Worm (Caenorhabditis elegans) whole organism, L4 larva: ENCODE results near the gene nifk-1.

Experiments used
- ceh-82 ChIP-seq: sonication (generic microtip); optimal IDR thresholded peaks from 2 replicates; lab custom pipeline; 2017; ENCODE audit warnings: missing biosample characterization, missing genetic modification characterization
- gei-8 ChIP-seq: fragments of 200-800 bp; sonication (Bioruptor generic); optimal IDR thresholded peaks from 2 replicates; lab custom pipeline; 2018; ENCODE audit warnings: mild to moderate bottlenecking, missing genetic modification characterization, missing compliant biosample characterization
- lin-13 ChIP-seq: fragments of 150-350 bp; optimal IDR thresholded peaks from 2 replicates; lab custom pipeline; 2014; ENCODE audit warnings: missing biosample characterization, missing genetic modification reagents, missing genetic modification characterization
- nhr-77 ChIP-seq: fragments of 150-350 bp; optimal IDR thresholded peaks from 2 replicates; lab custom pipeline; 2014; ENCODE audit warnings: missing biosample characterization, missing genetic modification characterization
- skn-1 ChIP-seq: fragments of 150-350 bp; optimal IDR thresholded peaks from 2 replicates; lab custom pipeline; 2014; ENCODE audit warnings: missing biosample characterization, missing genetic modification characterization

DNA sequence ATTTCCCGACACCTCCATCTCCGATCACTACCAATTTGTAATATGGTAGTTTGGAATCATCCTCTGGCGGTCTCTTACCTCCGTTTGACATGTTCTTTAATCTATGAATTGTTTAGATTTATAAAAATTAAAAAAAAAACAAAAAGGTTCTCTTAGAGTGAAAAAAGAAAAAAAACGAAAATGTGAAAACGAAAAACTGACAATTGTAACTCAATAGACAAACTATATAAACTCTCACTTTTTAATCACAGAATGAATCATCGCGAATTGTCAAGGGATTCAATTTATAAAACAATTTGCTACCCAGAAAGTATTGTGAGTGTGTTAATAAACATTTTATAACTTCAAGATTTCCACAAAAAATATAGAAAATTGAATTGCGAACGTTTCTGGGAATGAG is 46.9 kb upstream of the nifk-1 start, which contains the start of gene ras-2:
- TF ChIP-seq ceh-82 (tag; lab: Kevin White, UChicago) (no peak), skn-1 (tag; lab: Kevin White, UChicago) (no peak), nhr-77 (tag; lab: Kevin White, UChicago) (no peak), gei-8 (no peak), lin-13 (GFP tag; lab: Kevin White, UChicago) (no peak)
